Comparison of ENCODE assay signal across 2 fruit fly cellular contexts in the genomic region with DNA sequence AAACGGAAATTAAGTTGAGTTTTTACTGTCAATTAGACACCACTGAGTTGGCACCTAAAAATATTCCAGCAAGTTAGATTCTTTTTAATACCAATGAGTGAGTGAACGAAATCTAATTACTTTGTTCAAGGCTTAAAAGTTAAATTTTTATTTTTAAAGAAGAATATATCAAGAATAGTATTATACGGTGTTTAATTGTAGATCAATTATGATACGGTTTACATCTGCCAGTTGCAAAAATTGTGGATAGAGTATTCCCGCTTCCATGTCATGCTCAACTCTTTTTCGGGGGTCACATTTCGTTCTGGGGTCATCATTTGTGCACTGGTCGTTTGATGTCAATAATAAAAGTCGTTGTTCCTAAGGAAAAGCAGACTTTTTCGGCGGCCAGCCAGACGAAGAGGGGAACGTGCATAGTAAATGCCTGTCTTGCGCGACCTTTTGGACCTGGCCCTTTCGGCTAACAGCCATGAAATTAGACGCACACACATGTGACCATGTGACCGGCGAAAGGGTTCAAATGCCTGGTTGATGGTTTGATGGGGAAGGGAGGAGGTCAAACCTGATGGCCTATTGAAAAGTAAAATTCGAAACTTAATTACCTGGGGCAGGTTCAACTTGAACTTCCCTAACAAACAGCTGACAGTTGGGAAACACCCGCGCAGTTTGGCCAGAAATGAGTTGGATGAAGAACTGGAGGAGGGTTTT.
A peak's percentile ranks its signal among the peaks of the same experiment; 100 is the strongest.
TF ChIP-seq lines count a peak whose summit lies in the region.

No protein-coding gene starts in this region.

- no peak for TF ChIP-seq CTCF in whole organism, embryonic (GFP tag; optimal IDR thresholded peaks at IDR 0.05; lab: Kevin White, UChicago)

TF ChIP-seq in whole organism, embryonic, 481 proteins besides CTCF, POLR2A, EP300 and RAD21:
- TF ChIP-seq aop (GFP tag; IDR thresholded peaks at IDR 0.05; lab: Robert Waterston, UW): no peak
- TF ChIP-seq phol (tag; optimal IDR thresholded peaks at IDR 0.05; lab: Kevin White, UChicago): peak; percentile 14
- TF ChIP-seq CG7372 (GFP tag; IDR thresholded peaks at IDR 0.05; lab: Robert Waterston, UW): no peak
- TF ChIP-seq Med (GFP tag; lab: Kevin White, UChicago): peak; percentile 52
- peak; percentile 15 for TF ChIP-seq gsb-n (tag; optimal IDR thresholded peaks at IDR 0.05; lab: Kevin White, UChicago)
- peak in 1 of 2 experiments; percentile 88 for TF ChIP-seq Hr78 (GFP tag; optimal IDR thresholded peaks at IDR 0.05; lab: Kevin White, UChicago)
- TF ChIP-seq D19A (tag; optimal IDR thresholded peaks at IDR 0.05; lab: Kevin White, UChicago): peak; percentile 96
- TF ChIP-seq CG10979 (tag; optimal IDR thresholded peaks at IDR 0.05; lab: Kevin White, UChicago): peak; percentile 1
- no peak for TF ChIP-seq pum (GFP tag; optimal IDR thresholded peaks at IDR 0.05; lab: Kevin White, UChicago)
- TF ChIP-seq dmrt11E (tag; optimal IDR thresholded peaks at IDR 0.05; lab: Kevin White, UChicago): peak; percentile 50
- peak; percentile 39 for TF ChIP-seq CG18262 (tag; optimal IDR thresholded peaks at IDR 0.05; lab: Kevin White, UChicago)
- TF ChIP-seq crol (GFP tag; IDR thresholded peaks at IDR 0.05; lab: Robert Waterston, UW): peak; percentile 50; the same call in 1 of the 2 replicates
- peak; percentile 64 for TF ChIP-seq Kr (GFP tag; optimal IDR thresholded peaks at IDR 0.05; lab: Kevin White, UChicago)
- TF ChIP-seq lola (GFP tag; optimal IDR thresholded peaks at IDR 0.05; lab: Kevin White, UChicago): peak in 1 of 3 experiments; percentile 44
- no peak for TF ChIP-seq disco-r (GFP tag; optimal IDR thresholded peaks at IDR 0.05; lab: Kevin White, UChicago)
- TF ChIP-seq abd-A (tag; optimal IDR thresholded peaks at IDR 0.05; lab: Kevin White, UChicago): peak; percentile 20
- no peak for TF ChIP-seq Drgx (GFP tag; IDR thresholded peaks at IDR 0.05; lab: Robert Waterston, UW)
- 0 out of 3 replicates have a peak, but pooled peaks have one; percentile 23 for TF ChIP-seq CG3726 (GFP tag; IDR thresholded peaks at IDR 0.05; lab: Robert Waterston, UW)
- TF ChIP-seq CG7745 (tag; optimal IDR thresholded peaks at IDR 0.05; lab: Kevin White, UChicago): peak; percentile 10
- TF ChIP-seq row (GFP tag; IDR thresholded peaks at IDR 0.05; lab: Robert Waterston, UW): peak; percentile 10; the same call in 1 of the 3 replicates
- TF ChIP-seq gem (tag; optimal IDR thresholded peaks at IDR 0.05; lab: Kevin White, UChicago): peak; percentile 17
- TF ChIP-seq kni (GFP tag; optimal IDR thresholded peaks at IDR 0.05; lab: Kevin White, UChicago): peak; percentile 14
- TF ChIP-seq CG17361 (GFP tag; IDR thresholded peaks at IDR 0.05; lab: Robert Waterston, UW): 0 out of 3 replicates have a peak, but pooled peaks have one; percentile 28
- 0 out of 3 replicates have a peak, but pooled peaks have one; percentile 26 for TF ChIP-seq z (GFP tag; IDR thresholded peaks at IDR 0.05; lab: Robert Waterston, UW)
- TF ChIP-seq Atf3 (GFP tag; optimal IDR thresholded peaks at IDR 0.05; lab: Kevin White, UChicago): no peak

TF ChIP-seq in whole organism, prepupa, 60 proteins besides CTCF, POLR2A, EP300 and RAD21:
- TF ChIP-seq Eip78C (GFP tag; lab: Kevin White, UChicago): peak; percentile 1
- no peak for TF ChIP-seq Eip75B (GFP tag; optimal IDR thresholded peaks at IDR 0.05; lab: Kevin White, UChicago)
- no peak for TF ChIP-seq CG16779 (tag; optimal IDR thresholded peaks at IDR 0.05; lab: Kevin White, UChicago)
- TF ChIP-seq fd85E (GFP tag; optimal IDR thresholded peaks at IDR 0.05; lab: Kevin White, UChicago): no peak
- no peak for TF ChIP-seq OdsH (GFP tag; optimal IDR thresholded peaks at IDR 0.05; lab: Kevin White, UChicago)
- peak; percentile 56 for TF ChIP-seq svp (GFP tag; lab: Kevin White, UChicago)
TF ChIP-seq in whole organism, prepupa: peak in this region for 2.
